Fruit fly (Drosophila melanogaster) whole organism, embryonic: Measurements from ENCODE around the gene PCID2.

Experiments used
- Ada2b ChIP-seq: fragments of 200-800 bp; sonication (Bioruptor generic); IDR thresholded peaks from 2 replicates; pipeline ENCODE4 v1.3.6; 2022; ENCODE audit warnings: missing biosample characterization, missing genetic modification characterization
- Atf6 ChIP-seq: fragments of 200-800 bp; sonication (Bioruptor generic); IDR thresholded peaks from 2 replicates; pipeline ENCODE4 v1.3.6; 2022; ENCODE audit warnings: missing biosample characterization, missing genetic modification characterization
- B-H2 ChIP-seq: fragments of 200-800 bp; sonication (Bioruptor generic); optimal IDR thresholded peaks from 2 replicates; lab custom pipeline; 2018; ENCODE audit warnings: missing biosample characterization, mild to moderate bottlenecking, missing genetic modification characterization
- Bgb ChIP-seq: fragments of 200-800 bp; sonication (Bioruptor generic); IDR thresholded peaks from 2 replicates; pipeline ENCODE4 v1.3.6; 2022; ENCODE audit warnings: missing biosample characterization, missing genetic modification characterization; ENCODE audit not compliant: partially characterized antibody
- BtbVII ChIP-seq: fragments of 200-800 bp; sonication (Bioruptor generic); optimal IDR thresholded peaks from 3 replicates; lab custom pipeline; 2017; ENCODE audit warnings: missing biosample characterization, mild to moderate bottlenecking, missing genetic modification characterization
- C15 ChIP-seq: fragments of 200-800 bp; sonication (Bioruptor generic); IDR thresholded peaks from 3 replicates; pipeline ENCODE4 v1.3.6; 2022; ENCODE audit warnings: missing biosample characterization, missing genetic modification characterization
- CG11247 ChIP-seq: fragments of 200-800 bp; sonication (Bioruptor generic); IDR thresholded peaks from 2 replicates; pipeline ENCODE4 v1.3.6; 2022; ENCODE audit warnings: missing biosample characterization, missing genetic modification characterization
- CG11695 ChIP-seq: fragments of 200-800 bp; sonication (Bioruptor generic); IDR thresholded peaks from 3 replicates; pipeline ENCODE4 v1.3.6; 2022; ENCODE audit warnings: missing biosample characterization, missing genetic modification characterization
- CG12071 ChIP-seq: fragments of 200-800 bp; sonication (Bioruptor generic); optimal IDR thresholded peaks from 3 replicates; lab custom pipeline; 2018; ENCODE audit warnings: missing biosample characterization, mild to moderate bottlenecking, missing genetic modification characterization
- CG14014 ChIP-seq: fragments of 200-800 bp; sonication (Bioruptor generic); IDR thresholded peaks from 2 replicates; pipeline ENCODE4 v1.3.6; 2022; ENCODE audit warnings: missing biosample characterization, missing genetic modification characterization
- CG15073 ChIP-seq: fragments of 200-800 bp; sonication (Bioruptor generic); optimal IDR thresholded peaks from 2 replicates; lab custom pipeline; 2016; ENCODE audit warnings: missing biosample characterization, missing genetic modification characterization
- CG15269 ChIP-seq: fragments of 200-800 bp; sonication (Bioruptor generic); optimal IDR thresholded peaks from 2 replicates; lab custom pipeline; 2018; ENCODE audit warnings: missing biosample characterization, mild to moderate bottlenecking, missing genetic modification characterization, moderate library complexity
- CG1832 ChIP-seq: fragments of 200-800 bp; sonication (Bioruptor generic); optimal IDR thresholded peaks from 2 replicates; lab custom pipeline; 2017; ENCODE audit warnings: missing biosample characterization, mild to moderate bottlenecking, missing genetic modification characterization, inconsistent platforms
- CG32532 ChIP-seq: fragments of 200-800 bp; sonication (Bioruptor generic); IDR thresholded peaks from 2 replicates; pipeline ENCODE4 v1.3.6; 2022; ENCODE audit warnings: missing biosample characterization, missing genetic modification characterization
- CG34422 ChIP-seq: fragments of 200-800 bp; sonication (Bioruptor generic); IDR thresholded peaks from 3 replicates; pipeline ENCODE4 v1.3.6; 2022; ENCODE audit warnings: missing biosample characterization, missing genetic modification characterization
- CG4854 ChIP-seq: fragments of 200-800 bp; sonication (Bioruptor generic); optimal IDR thresholded peaks from 2 replicates; lab custom pipeline; 2016; ENCODE audit warnings: missing biosample characterization, missing genetic modification characterization, inconsistent platforms
- CG6791 ChIP-seq: fragments of 200-800 bp; sonication (Bioruptor generic); IDR thresholded peaks from 3 replicates; pipeline ENCODE4 v1.3.6; 2022; ENCODE audit warnings: missing biosample characterization, missing genetic modification characterization; ENCODE audit not compliant: partially characterized antibody
- CG7786 ChIP-seq: fragments of 200-800 bp; sonication (Bioruptor generic); optimal IDR thresholded peaks from 2 replicates; lab custom pipeline; 2016; ENCODE audit warnings: missing biosample characterization, missing genetic modification characterization
- CG9609 ChIP-seq: fragments of 200-800 bp; sonication (Bioruptor generic); optimal IDR thresholded peaks from 3 replicates; lab custom pipeline; 2016; ENCODE audit warnings: missing biosample characterization, missing genetic modification characterization
- CG9727 ChIP-seq: fragments of 200-800 bp; sonication (Bioruptor generic); optimal IDR thresholded peaks from 3 replicates; lab custom pipeline; 2017; ENCODE audit warnings: missing biosample characterization, mild to moderate bottlenecking, missing genetic modification characterization
- CTCF ChIP-seq: fragments of 200-800 bp; sonication (Bioruptor generic); optimal IDR thresholded peaks from 2 replicates; lab custom pipeline; 2017; ENCODE audit warnings: missing biosample characterization, mild to moderate bottlenecking, missing genetic modification characterization, moderate library complexity
- Chrac-16 ChIP-seq: fragments of 200-800 bp; sonication (Bioruptor generic); optimal IDR thresholded peaks from 3 replicates; lab custom pipeline; 2016; ENCODE audit warnings: missing biosample characterization, missing genetic modification characterization
- Dref ChIP-seq: fragments of 200-800 bp; sonication (Bioruptor generic); IDR thresholded peaks from 2 replicates; pipeline ENCODE4 v1.3.6; 2022; ENCODE audit warnings: missing biosample characterization, missing genetic modification characterization
- E2f2 ChIP-seq: fragments of 200-800 bp; sonication (Bioruptor generic); IDR thresholded peaks from 2 replicates; pipeline ENCODE4 v1.3.6; 2022; ENCODE audit warnings: missing biosample characterization, missing genetic modification characterization
- Fer2 ChIP-seq: fragments of 200-800 bp; sonication (Bioruptor generic); optimal IDR thresholded peaks from 2 replicates; lab custom pipeline; 2018; ENCODE audit warnings: missing biosample characterization, mild to moderate bottlenecking, missing genetic modification characterization, moderate library complexity
- Hr78 ChIP-seq, 2 experiments: fragments of 200-800 bp in 1 of 2; fragments of >200 bp in 1 of 2; sonication (Bioruptor generic) in 1 of 2; optimal IDR thresholded peaks; 2 replicates each; lab custom pipeline; 2017 to 2019; ENCODE audit warnings: missing biosample characterization in 2 of 2, missing genetic modification characterization in 2 of 2, mild to moderate bottlenecking in 1 of 2, moderate library complexity in 1 of 2
- MBD-R2 ChIP-seq: fragments of 200-800 bp; sonication (Bioruptor generic); IDR thresholded peaks from 2 replicates; pipeline ENCODE4 v1.3.6; 2022; ENCODE audit warnings: missing biosample characterization, missing genetic modification characterization
- Max ChIP-seq: fragments of 200-800 bp; sonication (Bioruptor generic); optimal IDR thresholded peaks from 2 replicates; lab custom pipeline; 2016; ENCODE audit warnings: missing biosample characterization, mild to moderate bottlenecking, missing genetic modification characterization
- Nf-YA ChIP-seq: fragments of 200-800 bp; sonication (Bioruptor generic); IDR thresholded peaks from 2 replicates; pipeline ENCODE4 v1.3.6; 2022; ENCODE audit warnings: missing biosample characterization, missing genetic modification characterization
- NfI ChIP-seq: fragments of 200-800 bp; sonication (Bioruptor generic); optimal IDR thresholded peaks from 3 replicates; lab custom pipeline; 2018; ENCODE audit warnings: missing biosample characterization, mild to moderate bottlenecking, missing genetic modification characterization, moderate library complexity
- Rfx ChIP-seq: fragments of 200-800 bp; sonication (Bioruptor generic); IDR thresholded peaks from 2 replicates; pipeline ENCODE4 v1.3.6; 2022; ENCODE audit warnings: missing biosample characterization, missing genetic modification characterization
- Tbp ChIP-seq: fragments of >200 bp; optimal IDR thresholded peaks from 2 replicates; lab custom pipeline; 2018; ENCODE audit warnings: missing biosample characterization, missing genetic modification characterization
- ab ChIP-seq: fragments of 200-800 bp; sonication (Bioruptor generic); optimal IDR thresholded peaks from 2 replicates; lab custom pipeline; 2016; ENCODE audit warnings: missing biosample characterization, missing genetic modification characterization
- ap ChIP-seq: fragments of 200-800 bp; sonication (Bioruptor generic); IDR thresholded peaks from 2 replicates; pipeline ENCODE4 v1.3.6; 2022; ENCODE audit warnings: missing biosample characterization, missing genetic modification characterization
- ase ChIP-seq: fragments of 200-800 bp; sonication (Bioruptor generic); IDR thresholded peaks from 3 replicates; pipeline ENCODE4 v1.3.6; 2022; ENCODE audit warnings: missing biosample characterization, missing genetic modification characterization
- bab2 ChIP-seq: fragments of 200-800 bp; sonication (Bioruptor generic); optimal IDR thresholded peaks from 2 replicates; lab custom pipeline; 2016; ENCODE audit warnings: missing biosample characterization, missing genetic modification characterization
- chm ChIP-seq: fragments of 200-800 bp; sonication (Bioruptor generic); IDR thresholded peaks from 2 replicates; pipeline ENCODE4 v1.3.6; 2022; ENCODE audit warnings: missing biosample characterization, missing genetic modification characterization
- crp ChIP-seq, 2 experiments: fragments of 200-800 bp; sonication (Bioruptor generic); optimal IDR thresholded peaks; 2 replicates in 1 of 2; 3 replicates in 1 of 2; lab custom pipeline; 2017; ENCODE audit warnings: missing biosample characterization in 2 of 2, missing genetic modification characterization in 2 of 2, mild to moderate bottlenecking in 1 of 2, moderate library complexity in 1 of 2
- dmrt99B ChIP-seq: fragments of 200-800 bp; sonication (Bioruptor generic); optimal IDR thresholded peaks from 2 replicates; lab custom pipeline; 2018; ENCODE audit warnings: missing biosample characterization, mild to moderate bottlenecking, missing genetic modification characterization, moderate library complexity
- ham ChIP-seq: fragments of 200-800 bp; sonication (Bioruptor generic); IDR thresholded peaks from 2 replicates; pipeline ENCODE4 v1.3.6; 2022; ENCODE audit warnings: missing biosample characterization, missing genetic modification characterization
- kni ChIP-seq: fragments of 200-800 bp; sonication (Bioruptor generic); optimal IDR thresholded peaks from 3 replicates; lab custom pipeline; 2017; ENCODE audit warnings: mild to moderate bottlenecking, missing biosample characterization, missing genetic modification reagents, missing genetic modification characterization
- lilli ChIP-seq: fragments of 200-800 bp; sonication (Bioruptor generic); optimal IDR thresholded peaks from 3 replicates; lab custom pipeline; 2016; ENCODE audit warnings: missing biosample characterization, missing genetic modification characterization
- p53 ChIP-seq: fragments of 200-800 bp; sonication (Bioruptor generic); optimal IDR thresholded peaks from 2 replicates; lab custom pipeline; 2016; ENCODE audit warnings: missing biosample characterization, missing genetic modification characterization
- pnt ChIP-seq: fragments of 200-800 bp; sonication (Bioruptor generic); optimal IDR thresholded peaks from 3 replicates; lab custom pipeline; 2016; ENCODE audit warnings: missing biosample characterization, missing genetic modification characterization
- pum ChIP-seq: fragments of 200-800 bp; sonication (Bioruptor generic); optimal IDR thresholded peaks from 2 replicates; lab custom pipeline; 2016; ENCODE audit warnings: missing biosample characterization, missing genetic modification characterization
- run ChIP-seq: fragments of 200-800 bp; sonication (Bioruptor generic); optimal IDR thresholded peaks from 3 replicates; lab custom pipeline; 2018; ENCODE audit warnings: missing biosample characterization, mild to moderate bottlenecking, missing genetic modification characterization
- seq ChIP-seq: fragments of 200-800 bp; sonication (Bioruptor generic); IDR thresholded peaks from 2 replicates; pipeline ENCODE4 v1.3.6; 2022; ENCODE audit warnings: missing biosample characterization, missing genetic modification characterization
- sna ChIP-seq: fragments of 200-800 bp; sonication (Bioruptor generic); IDR thresholded peaks from 2 replicates; pipeline ENCODE4 v1.3.6; 2022; ENCODE audit warnings: missing biosample characterization, missing genetic modification characterization; ENCODE audit not compliant: partially characterized antibody
- so ChIP-seq: fragments of 200-800 bp; sonication (Bioruptor generic); IDR thresholded peaks from 3 replicates; pipeline ENCODE4 v1.3.6; 2022; ENCODE audit warnings: missing biosample characterization, missing genetic modification characterization
- tna ChIP-seq: fragments of 200-800 bp; sonication (Bioruptor generic); IDR thresholded peaks from 2 replicates; pipeline ENCODE4 v1.3.6; 2022; ENCODE audit warnings: missing biosample characterization, missing genetic modification characterization; ENCODE audit not compliant: partially characterized antibody
- toy ChIP-seq: fragments of 200-800 bp; sonication (Bioruptor generic); IDR thresholded peaks from 2 replicates; pipeline ENCODE4 v1.3.6; 2022; ENCODE audit warnings: missing biosample characterization, missing genetic modification characterization
- tx ChIP-seq: fragments of 200-800 bp; sonication (Bioruptor generic); optimal IDR thresholded peaks from 2 replicates; lab custom pipeline; 2016; ENCODE audit warnings: missing biosample characterization, missing genetic modification characterization

PCID2 gene

DNA sequence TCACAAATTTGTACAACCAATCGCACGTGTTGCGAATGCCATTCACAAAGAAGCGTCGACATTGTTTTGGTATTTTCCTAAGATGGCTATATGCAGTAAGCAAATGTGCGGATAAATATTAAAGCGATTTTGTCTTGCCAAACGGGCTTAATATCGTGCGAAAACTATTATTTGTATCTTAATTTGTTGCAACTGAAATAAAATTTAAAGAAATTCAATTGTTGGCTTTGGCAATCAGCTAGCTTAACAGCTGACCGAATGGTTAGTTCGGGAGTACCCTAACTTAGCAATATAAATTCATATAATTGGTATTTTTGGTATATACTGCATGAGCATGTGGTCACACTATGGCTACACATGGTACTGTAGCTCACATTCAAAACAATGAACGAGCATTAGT lies 22.2 kb downstream of the PCID2 start, which contains the start of the genes RIOK1 and Polr3H (continued):
- TF ChIP-seq CG11695 (GFP tag; lab: Robert Waterston, UW), result peak; percentile 59; the same call in 1 of the 3 replicates
- TF ChIP-seq BtbVII, result no peak
- no peak for TF ChIP-seq kni
- peak; percentile 75 for TF ChIP-seq tx (GFP tag; lab: Kevin White, UChicago)
- no peak for TF ChIP-seq run (tag; lab: Kevin White, UChicago)
- peak; percentile 68 for TF ChIP-seq ab (GFP tag; lab: Kevin White, UChicago)
- peak; percentile 20 for TF ChIP-seq bab2 (GFP tag; lab: Kevin White, UChicago)
- peak; percentile 76; the same call in 2 of the 3 replicates for TF ChIP-seq CG34422 (GFP tag; lab: Robert Waterston, UW)
- TF ChIP-seq tna, result no peak
- no peak for TF ChIP-seq chm (GFP tag; lab: Robert Waterston, UW)
- no peak for TF ChIP-seq dmrt99B
- TF ChIP-seq Max (GFP tag; lab: Kevin White, UChicago), result peak; percentile 99
- peak; percentile 35 for TF ChIP-seq p53 (GFP tag; lab: Kevin White, UChicago)
- TF ChIP-seq CG14014, result peak; percentile 68
- TF ChIP-seq sna (GFP tag; lab: Robert Waterston, UW), result no peak
- TF ChIP-seq Rfx (GFP tag; lab: Robert Waterston, UW), result peak; percentile 72
- peak; percentile 39; the same call in 1 of the 3 replicates for TF ChIP-seq ase (GFP tag; lab: Robert Waterston, UW)
- peak; percentile 64 to 90 for TF ChIP-seq crp (GFP tag; optimal IDR thresholded peaks at IDR 0.05; lab: Kevin White, UChicago)
- peak; percentile 75 for TF ChIP-seq CG7786 (GFP tag; lab: Kevin White, UChicago)
- no peak for TF ChIP-seq CG15269 (tag; lab: Kevin White, UChicago)
- peak; percentile 32 for TF ChIP-seq pnt
- no peak for TF ChIP-seq CG1832
- no peak for TF ChIP-seq B-H2 (GFP tag; lab: Kevin White, UChicago)
- no peak for TF ChIP-seq CTCF
- TF ChIP-seq CG9727 (GFP tag; lab: Kevin White, UChicago), result peak; percentile 33
- TF ChIP-seq MBD-R2 (GFP tag; lab: Robert Waterston, UW), result peak; percentile 88
- TF ChIP-seq pum, result peak; percentile 75
- TF ChIP-seq Dref (GFP tag; lab: Robert Waterston, UW), result no peak
- no peak for TF ChIP-seq Hr78 (GFP tag; optimal IDR thresholded peaks at IDR 0.05; lab: Kevin White, UChicago)
- no peak for TF ChIP-seq so (GFP tag; lab: Robert Waterston, UW)
- TF ChIP-seq NfI, result peak; percentile 72
- TF ChIP-seq CG12071 (GFP tag; lab: Kevin White, UChicago), result no peak
- no peak for TF ChIP-seq C15 (GFP tag; lab: Robert Waterston, UW)
- peak; percentile 85 for TF ChIP-seq lilli
- peak; percentile 78 for TF ChIP-seq CG32532
- peak; percentile 54; the same call in 1 of the 2 replicates for TF ChIP-seq Atf6 (GFP tag; lab: Robert Waterston, UW)
- peak; percentile 42; the same call in 1 of the 2 replicates for TF ChIP-seq ap (GFP tag; lab: Robert Waterston, UW)
- no peak for TF ChIP-seq Bgb (GFP tag; lab: Robert Waterston, UW)
- no peak for TF ChIP-seq Tbp (GFP tag; lab: Kevin White, UChicago)
- peak; percentile 47 for TF ChIP-seq CG4854
- TF ChIP-seq seq, result no peak
- TF ChIP-seq Chrac-16 (GFP tag; lab: Kevin White, UChicago), result peak; percentile 75
- TF ChIP-seq Ada2b (GFP tag; lab: Robert Waterston, UW), result peak; percentile 60
- TF ChIP-seq CG11247 (GFP tag; lab: Robert Waterston, UW), result peak; percentile 46; the same call in 1 of the 2 replicates
- no peak for TF ChIP-seq Nf-YA (GFP tag; lab: Robert Waterston, UW)
- no peak for TF ChIP-seq ham
- peak; percentile 76 for TF ChIP-seq CG9609 (GFP tag; lab: Kevin White, UChicago)
- TF ChIP-seq Fer2 (tag; lab: Kevin White, UChicago), result no peak
- no peak for TF ChIP-seq CG15073 (GFP tag; lab: Kevin White, UChicago)
- TF ChIP-seq CG6791, result no peak
- peak; percentile 67 for TF ChIP-seq E2f2
- TF ChIP-seq toy (GFP tag; lab: Robert Waterston, UW), result no peak
